Worm (Caenorhabditis elegans) whole organism, L1 larva: ENCODE data around the gene F43B10.1.

ENCODE experiments used
- dpl-1 ChIP-seq, 3 experiments: fragments of 150-350 bp in 2 of 3; sonication (generic microtip) in 1 of 3; optimal IDR thresholded peaks; 2 replicates each; lab custom pipeline; 2014 to 2017; ENCODE audit warnings: missing biosample characterization in 3 of 3, missing genetic modification characterization in 3 of 3, missing genetic modification reagents in 3 of 3
- mep-1 ChIP-seq: fragments of 150-350 bp; optimal IDR thresholded peaks from 2 replicates; lab custom pipeline; 2014; ENCODE audit warnings: missing biosample characterization, missing genetic modification characterization
- nhr-28 ChIP-seq: fragments of 150-350 bp; optimal IDR thresholded peaks from 2 replicates; lab custom pipeline; 2014; ENCODE audit warnings: missing biosample characterization, missing genetic modification characterization
- sup-37 ChIP-seq: fragments of 200-800 bp; sonication (Bioruptor generic); optimal IDR thresholded peaks from 2 replicates; lab custom pipeline; 2018; ENCODE audit warnings: mild to moderate bottlenecking, missing genetic modification characterization, missing compliant biosample characterization
- unc-98 ChIP-seq: fragments of 200-800 bp; sonication (Bioruptor generic); IDR thresholded peaks from 2 replicates; pipeline ENCODE4 v1.3.6; 2022; ENCODE audit warnings: missing genetic modification characterization, missing compliant biosample characterization

DNA sequence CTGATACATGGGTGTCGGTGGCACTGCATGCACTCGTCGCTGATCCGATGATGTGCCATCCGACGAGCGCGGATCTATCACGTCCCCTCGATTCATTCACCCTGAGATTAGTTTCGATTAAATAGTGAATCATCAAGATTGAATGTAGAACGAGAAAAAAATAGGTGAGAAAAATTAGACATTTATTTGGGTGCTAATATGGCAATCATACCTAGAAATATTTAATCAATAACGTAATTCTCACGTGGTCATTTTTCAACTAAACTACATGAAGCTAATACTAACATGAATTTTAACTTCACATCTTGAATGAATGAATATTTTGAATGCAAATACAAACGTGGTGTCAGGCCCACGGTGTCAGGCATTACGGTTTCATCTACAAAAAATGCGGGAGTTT is 53.2 kb downstream of the F43B10.1 start, which contains the start of gene F59C12.3:
- TF ChIP-seq unc-98 (GFP tag; lab: Robert Waterston, UW) (no peak), sup-37 (GFP tag; lab: Kevin White, UChicago) (no peak), mep-1 (tag; lab: Kevin White, UChicago) (no peak), dpl-1 (GFP tag; optimal IDR thresholded peaks at IDR 0.05; lab: Kevin White, UChicago) (no peak), nhr-28 (tag; lab: Kevin White, UChicago) (no peak)
